Fruit fly (Drosophila melanogaster) whole organism: ENCODE measurements around the gene ppk23.

Experiments used
- CG8478 ChIP-seq: fragments of >200 bp; optimal IDR thresholded peaks from 2 replicates; lab custom pipeline; 2018; ENCODE audit warnings: inconsistent platforms
- EcR ChIP-seq, 2 experiments: fragments of >200 bp; optimal IDR thresholded peaks; 2 replicates each; lab custom pipeline; 2017; ENCODE audit warnings: missing biosample characterization in 2 of 2, missing genetic modification characterization in 2 of 2, missing genetic modification reagents in 2 of 2
- psq ChIP-seq: fragments of >200 bp; optimal IDR thresholded peaks from 2 replicates; lab custom pipeline; 2017
- usp ChIP-seq: fragments of >200 bp; optimal IDR thresholded peaks from 2 replicates; lab custom pipeline; 2017; ENCODE audit warnings: missing biosample characterization, missing genetic modification characterization, mixed read lengths

DNA sequence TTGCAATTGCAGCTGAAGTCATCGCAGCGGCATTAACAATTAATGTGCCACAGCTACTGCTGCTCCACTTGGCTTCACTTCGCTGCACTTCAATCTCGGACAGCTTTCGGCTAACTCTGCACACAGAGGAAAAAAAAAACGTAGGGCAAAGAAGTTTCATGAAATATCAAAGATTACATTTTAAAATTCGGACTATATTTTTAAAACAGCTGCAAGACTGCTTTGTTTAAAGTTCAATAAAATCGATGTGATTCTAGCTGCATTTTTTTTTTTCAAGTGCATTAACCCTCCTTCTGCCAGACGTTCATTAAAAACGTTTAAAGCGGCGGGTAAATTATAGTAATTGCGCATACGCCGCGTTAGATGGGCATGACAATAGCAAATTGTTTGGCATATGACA lies 24.6 kb downstream of the ppk23 start:
- no peak for TF ChIP-seq usp (GFP tag; lab: Kevin White, UChicago)
- TF ChIP-seq EcR (GFP tag; optimal IDR thresholded peaks at IDR 0.05; lab: Kevin White, UChicago), result no peak
- no peak for TF ChIP-seq CG8478
- no peak for TF ChIP-seq psq (lab: Kevin White, UChicago)
